Worm (Caenorhabditis elegans) whole organism, L1 larva: Measurements from ENCODE around the gene ccr-4.

Experiments used
- C04F5.9 ChIP-seq: sonication (generic microtip); optimal IDR thresholded peaks from 2 replicates; lab custom pipeline; 2016; ENCODE audit warnings: missing genetic modification characterization, missing compliant biosample characterization
- C16A3.4 ChIP-seq: fragments of 150-350 bp; optimal IDR thresholded peaks from 2 replicates; lab custom pipeline; 2014; ENCODE audit warnings: missing biosample characterization, missing genetic modification characterization
- C34B4.2 ChIP-seq: sonication (generic microtip); optimal IDR thresholded peaks from 2 replicates; lab custom pipeline; 2017; ENCODE audit warnings: mild to moderate bottlenecking, missing genetic modification characterization, missing compliant biosample characterization
- F16B12.6 ChIP-seq: fragments of 150-350 bp; optimal IDR thresholded peaks from 2 replicates; lab custom pipeline; 2014; ENCODE audit warnings: missing biosample characterization, missing genetic modification characterization
- ama-1 ChIP-seq: fragments of 150-350 bp; optimal IDR thresholded peaks from 2 replicates; lab custom pipeline; 2014
- blmp-1 ChIP-seq: fragments of 150-350 bp; optimal IDR thresholded peaks from 2 replicates; lab custom pipeline; 2014; ENCODE audit warnings: missing biosample characterization, missing genetic modification characterization
- ceh-82 ChIP-seq, 3 experiments: fragments of 150-350 bp in 1 of 3; sonication (generic microtip) in 2 of 3; optimal IDR thresholded peaks; 2 replicates each; lab custom pipeline; 2014 to 2017; ENCODE audit warnings: missing biosample characterization in 3 of 3, missing genetic modification characterization in 3 of 3
- ceh-88 ChIP-seq: fragments of 200-800 bp; sonication (Bioruptor generic); IDR thresholded peaks from 2 replicates; pipeline ENCODE4 v1.3.6; 2022; ENCODE audit warnings: missing genetic modification characterization, missing compliant biosample characterization
- efl-1 ChIP-seq, 4 experiments: fragments of 150-350 bp; optimal IDR thresholded peaks in 3 of 4; peaks in 1 of 4; 1 replicate in 1 of 4; 2 replicates in 3 of 4; lab custom pipeline; 2014; ENCODE audit warnings: missing biosample characterization in 2 of 4, missing genetic modification characterization in 2 of 4, missing genetic modification reagents in 2 of 4
- egl-13 ChIP-seq: sonication (generic microtip); optimal IDR thresholded peaks from 2 replicates; lab custom pipeline; 2016; ENCODE audit warnings: missing genotype, missing genetic modification reagents, missing genetic modification characterization, missing compliant biosample characterization
- egl-27 ChIP-seq, 2 experiments: fragments of 150-350 bp in 1 of 2; sonication (generic microtip); optimal IDR thresholded peaks; 3 replicates each; lab custom pipeline; 2017 to 2018; ENCODE audit warnings: missing biosample characterization in 2 of 2, missing genetic modification characterization in 2 of 2, missing genetic modification reagents in 2 of 2
- elt-2 ChIP-seq: sonication (generic microtip); optimal IDR thresholded peaks from 2 replicates; lab custom pipeline; 2016; ENCODE audit warnings: missing genetic modification characterization, mild to moderate bottlenecking, inconsistent platforms, missing compliant biosample characterization, missing genetic modification reagents
- elt-3 ChIP-seq, 6 experiments: fragments of 150-350 bp in 1 of 6; sonication (generic microtip); optimal IDR thresholded peaks; 2 replicates each; lab custom pipeline; 2017 to 2018; ENCODE audit warnings: missing biosample characterization in 6 of 6, missing genetic modification characterization in 6 of 6, inconsistent platforms in 1 of 6
- fkh-4 ChIP-seq: sonication (generic microtip); optimal IDR thresholded peaks from 2 replicates; lab custom pipeline; 2016; ENCODE audit warnings: missing compliant biosample characterization, missing genetic modification characterization, borderline replicate concordance
- hlh-17 ChIP-seq: fragments of 200-800 bp; sonication (Bioruptor generic); optimal IDR thresholded peaks from 2 replicates; lab custom pipeline; 2018; ENCODE audit warnings: missing genetic modification characterization, mild to moderate bottlenecking, missing compliant biosample characterization, moderate library complexity, borderline replicate concordance
- hlh-4 ChIP-seq: sonication (generic microtip); optimal IDR thresholded peaks from 2 replicates; lab custom pipeline; 2016; ENCODE audit warnings: mild to moderate bottlenecking, missing genetic modification characterization, missing compliant biosample characterization
- hpl-2 ChIP-seq: fragments of 150-350 bp; optimal IDR thresholded peaks from 2 replicates; lab custom pipeline; 2014; ENCODE audit warnings: missing biosample characterization, missing genetic modification reagents, missing genetic modification characterization
- lin-13 ChIP-seq: fragments of 150-350 bp; optimal IDR thresholded peaks from 2 replicates; lab custom pipeline; 2014; ENCODE audit warnings: missing biosample characterization, missing genetic modification reagents, missing genetic modification characterization
- lin-15B ChIP-seq: fragments of 150-350 bp; sonication (generic microtip); optimal IDR thresholded peaks from 3 replicates; lab custom pipeline; 2014; ENCODE audit warnings: missing biosample characterization, missing genetic modification characterization
- lin-39 ChIP-seq: fragments of 150-350 bp; optimal IDR thresholded peaks from 2 replicates; lab custom pipeline; 2014; ENCODE audit warnings: missing biosample characterization, missing genetic modification reagents, missing genetic modification characterization
- mep-1 ChIP-seq: fragments of 150-350 bp; optimal IDR thresholded peaks from 2 replicates; lab custom pipeline; 2014; ENCODE audit warnings: missing biosample characterization, missing genetic modification characterization
- nhr-12 ChIP-seq: sonication (generic microtip); optimal IDR thresholded peaks from 2 replicates; lab custom pipeline; 2017; ENCODE audit warnings: missing biosample characterization, missing genetic modification characterization
- nhr-28 ChIP-seq: fragments of 150-350 bp; optimal IDR thresholded peaks from 2 replicates; lab custom pipeline; 2014; ENCODE audit warnings: missing biosample characterization, missing genetic modification characterization
- nhr-47 ChIP-seq: sonication (generic microtip); optimal IDR thresholded peaks from 2 replicates; lab custom pipeline; 2016; ENCODE audit warnings: mild to moderate bottlenecking, missing genetic modification characterization, moderate library complexity, missing compliant biosample characterization
- nhr-77 ChIP-seq: fragments of 150-350 bp; optimal IDR thresholded peaks from 2 replicates; lab custom pipeline; 2014; ENCODE audit warnings: missing biosample characterization, missing genetic modification characterization
- nhr-85 ChIP-seq: sonication (generic microtip); peaks from one replicate; lab custom pipeline; 2016; ENCODE audit warnings: missing genetic modification characterization, inconsistent platforms, missing compliant biosample characterization
- rnt-1 ChIP-seq: sonication (generic microtip); optimal IDR thresholded peaks from 2 replicates; lab custom pipeline; 2016; ENCODE audit warnings: mild to moderate bottlenecking, missing genetic modification characterization, moderate library complexity, missing compliant biosample characterization
- skn-1 ChIP-seq: fragments of 150-350 bp; optimal IDR thresholded peaks from 2 replicates; lab custom pipeline; 2014; ENCODE audit warnings: missing biosample characterization, missing genetic modification characterization
- snpc-4 ChIP-seq: fragments of 150-350 bp; optimal IDR thresholded peaks from 2 replicates; lab custom pipeline; 2014; ENCODE audit warnings: missing biosample characterization, missing genetic modification characterization
- sup-37 ChIP-seq: fragments of 200-800 bp; sonication (Bioruptor generic); optimal IDR thresholded peaks from 2 replicates; lab custom pipeline; 2018; ENCODE audit warnings: mild to moderate bottlenecking, missing genetic modification characterization, missing compliant biosample characterization
- unc-130 ChIP-seq: fragments of 150-350 bp; optimal IDR thresholded peaks from 2 replicates; lab custom pipeline; 2017; ENCODE audit warnings: missing biosample characterization, missing genetic modification characterization, inconsistent platforms
- unc-62 ChIP-seq: fragments of 150-350 bp; optimal IDR thresholded peaks from 2 replicates; lab custom pipeline; 2014; ENCODE audit warnings: missing biosample characterization, missing genetic modification reagents, missing genetic modification characterization

The ccr-4 gene

ce11 chrIV:12396645-12397258 lies 35.4 kb downstream of the ccr-4 start (continued):
- TF ChIP-seq unc-62 (GFP tag; lab: Kevin White, UChicago) (no peak), egl-13 (tag; lab: Kevin White, UChicago) (no peak), snpc-4 (tag; lab: Kevin White, UChicago) (no peak), hlh-17 (GFP tag; lab: Kevin White, UChicago) (no peak), nhr-12 (tag; lab: Kevin White, UChicago) (no peak), hpl-2 (GFP tag; lab: Kevin White, UChicago) (no peak), efl-1 (optimal IDR thresholded peaks at IDR 0.05; lab: Kevin White, UChicago) (peak; percentile 23 to 28), efl-1 (GFP tag; optimal IDR thresholded peaks at IDR 0.05 in 1 of 2; lab: Kevin White, UChicago) (peak in 1 of 2 experiments; percentile 6), nhr-28 (no peak), elt-3 (tag; optimal IDR thresholded peaks at IDR 0.05; lab: Kevin White, UChicago) (peak in 1 of 6 experiments; percentile 28), lin-15B (tag; lab: Kevin White, UChicago) (no peak), egl-27 (tag; optimal IDR thresholded peaks at IDR 0.05; lab: Kevin White, UChicago) (no peak), blmp-1 (tag; lab: Kevin White, UChicago) (peak; percentile 99), C34B4.2 (tag; lab: Kevin White, UChicago) (no peak), ama-1 (lab: Kevin White, UChicago) (no peak), ceh-88 (no peak), lin-13 (GFP tag; lab: Kevin White, UChicago) (no peak), nhr-85 (tag; lab: Kevin White, UChicago) (peak; percentile 80), ceh-82 (tag; optimal IDR thresholded peaks at IDR 0.05; lab: Kevin White, UChicago) (no peak), nhr-47 (tag; lab: Kevin White, UChicago) (no peak), nhr-77 (tag; lab: Kevin White, UChicago) (no peak), C16A3.4 (tag; lab: Kevin White, UChicago) (no peak), unc-130 (tag; lab: Kevin White, UChicago) (no peak), mep-1 (peak; percentile 73), rnt-1 (tag; lab: Kevin White, UChicago) (no peak)

ce11 chrIV:12398437-12398836 lies 37.1 kb downstream of the ccr-4 start, which contains the start of gene acs-20:
Gene acs-20 (minus strand): TSS chrIV:12398706.
- TF ChIP-seq lin-39 (tag; lab: Kevin White, UChicago), result no peak
- no peak for TF ChIP-seq fkh-4 (tag; lab: Kevin White, UChicago)
- no peak for TF ChIP-seq efl-1 (optimal IDR thresholded peaks at IDR 0.05; lab: Kevin White, UChicago)
- peak in 1 of 2 experiments; percentile 74 for TF ChIP-seq efl-1 (GFP tag; optimal IDR thresholded peaks at IDR 0.05 in 1 of 2; lab: Kevin White, UChicago)
- no peak for TF ChIP-seq skn-1 (tag; lab: Kevin White, UChicago)
- TF ChIP-seq, all 84 proteins: peak for 1

ce11 chrIV:12399983-12400382 lies 38.6 kb downstream of the ccr-4 start:
- TF ChIP-seq mep-1, result no peak
- TF ChIP-seq elt-2, result peak; percentile 5

ce11 chrIV:12403440-12403839 lies 42.1 kb downstream of the ccr-4 start:
- TF ChIP-seq ceh-82 (tag; optimal IDR thresholded peaks at IDR 0.05; lab: Kevin White, UChicago) (no peak), nhr-47 (tag; lab: Kevin White, UChicago) (no peak), sup-37 (GFP tag; lab: Kevin White, UChicago) (no peak), blmp-1 (tag; lab: Kevin White, UChicago) (peak; percentile 87), nhr-85 (tag; lab: Kevin White, UChicago) (peak; percentile 39), hlh-4 (tag; lab: Kevin White, UChicago) (no peak), C04F5.9 (tag; lab: Kevin White, UChicago) (no peak), ama-1 (lab: Kevin White, UChicago) (no peak), elt-3 (tag; optimal IDR thresholded peaks at IDR 0.05; lab: Kevin White, UChicago) (peak in 2 of 6 experiments; percentile 36 to 50), F16B12.6 (tag; lab: Kevin White, UChicago) (no peak), lin-13 (GFP tag; lab: Kevin White, UChicago) (no peak), nhr-28 (no peak), efl-1 (optimal IDR thresholded peaks at IDR 0.05; lab: Kevin White, UChicago) (no peak), efl-1 (GFP tag; optimal IDR thresholded peaks at IDR 0.05 in 1 of 2; lab: Kevin White, UChicago) (peak in 1 of 2 experiments; percentile 71)
